Worm (Caenorhabditis elegans) whole organism, L4 larva: ENCODE results near the gene hsp-16.41.
A peak's percentile ranks its signal among the peaks of the same experiment; 100 is the strongest.

Experiments
- R02D3.7 ChIP-seq: fragments of 150-350 bp; sonication (generic microtip); optimal IDR thresholded peaks from 3 replicates; lab custom pipeline; 2014; ENCODE audit warnings: missing biosample characterization, missing genetic modification characterization
- Y105C5A.15 ChIP-seq: fragments of 200-800 bp; sonication (Bioruptor generic); IDR thresholded peaks from 2 replicates; pipeline ENCODE4 v1.3.6; 2022; ENCODE audit warnings: missing genetic modification characterization, missing compliant biosample characterization
- Y48G9A.11 ChIP-seq: fragments of 200-800 bp; sonication (Bioruptor generic); IDR thresholded peaks from 2 replicates; pipeline ENCODE4 v1.3.6; 2022; ENCODE audit warnings: missing genetic modification reagents, missing genetic modification characterization, missing compliant biosample characterization
- aha-1 ChIP-seq: fragments of 150-350 bp; peaks from one replicate; lab custom pipeline; 2014; ENCODE audit warnings: missing biosample characterization, missing genetic modification characterization
- ama-1 ChIP-seq: fragments of 150-350 bp; optimal IDR thresholded peaks from 2 replicates; lab custom pipeline; 2014; ENCODE audit warnings: inconsistent platforms, mixed read lengths
- attf-4 ChIP-seq: sonication (generic microtip); optimal IDR thresholded peaks from 3 replicates; lab custom pipeline; 2017; ENCODE audit warnings: missing biosample characterization, missing genetic modification characterization
- ceh-62 ChIP-seq: sonication (generic microtip); optimal IDR thresholded peaks from 2 replicates; lab custom pipeline; 2017; ENCODE audit warnings: missing biosample characterization, missing genetic modification characterization
- daf-12 ChIP-seq: fragments of 150-350 bp; optimal IDR thresholded peaks from 2 replicates; lab custom pipeline; 2014; ENCODE audit warnings: missing biosample characterization, missing genetic modification reagents, missing genetic modification characterization
- daf-16 ChIP-seq, 3 experiments: sonication (generic microtip); optimal IDR thresholded peaks; 2 replicates each; lab custom pipeline; 2016 to 2017; ENCODE audit warnings: missing genetic modification characterization in 3 of 3, missing genetic modification reagents in 3 of 3, mild to moderate bottlenecking in 2 of 3, missing compliant biosample characterization in 2 of 3, missing biosample characterization in 1 of 3, moderate library complexity in 1 of 3
- daf-8 ChIP-seq: fragments of 200-800 bp; sonication (Bioruptor generic); IDR thresholded peaks from 2 replicates; pipeline ENCODE4 v1.3.6; 2022; ENCODE audit warnings: missing genetic modification characterization, missing compliant biosample characterization
- dmd-6 ChIP-seq: fragments of 200-800 bp; sonication (Bioruptor generic); IDR thresholded peaks from 2 replicates; pipeline ENCODE4 v1.3.6; 2022; ENCODE audit warnings: missing genetic modification reagents, missing genetic modification characterization, missing compliant biosample characterization
- dmd-8 ChIP-seq: fragments of 200-800 bp; sonication (Bioruptor generic); IDR thresholded peaks from 2 replicates; pipeline ENCODE4 v1.3.6; 2022; ENCODE audit warnings: missing genetic modification characterization, missing compliant biosample characterization
- gei-8 ChIP-seq: fragments of 200-800 bp; sonication (Bioruptor generic); optimal IDR thresholded peaks from 2 replicates; lab custom pipeline; 2018; ENCODE audit warnings: mild to moderate bottlenecking, missing genetic modification characterization, missing compliant biosample characterization
- lin-1 ChIP-seq: fragments of 200-800 bp; sonication (Bioruptor generic); IDR thresholded peaks from 2 replicates; pipeline ENCODE4 v1.3.6; 2022; ENCODE audit warnings: missing genetic modification reagents, missing genetic modification characterization, missing compliant biosample characterization
- lin-29 ChIP-seq: fragments of 200-800 bp; sonication (Bioruptor generic); IDR thresholded peaks from 2 replicates; pipeline ENCODE4 v1.3.6; 2022; ENCODE audit warnings: missing genetic modification reagents, missing genetic modification characterization, missing compliant biosample characterization
- madf-9 ChIP-seq: fragments of 200-800 bp; sonication (Bioruptor generic); conservative IDR thresholded peaks from 2 replicates; pipeline ENCODE4 v1.3.6; 2022; ENCODE audit warnings: missing genetic modification reagents, missing genetic modification characterization, missing compliant biosample characterization
- mdl-1 ChIP-seq, 2 experiments: fragments of 150-350 bp in 1 of 2; sonication (generic microtip) in 1 of 2; optimal IDR thresholded peaks; 2 replicates each; lab custom pipeline; 2014 to 2017; ENCODE audit warnings: missing biosample characterization in 2 of 2, missing genetic modification characterization in 2 of 2
- mdt-29 ChIP-seq: fragments of 200-800 bp; sonication (Bioruptor generic); IDR thresholded peaks from 2 replicates; pipeline ENCODE4 v1.3.6; 2022; ENCODE audit warnings: missing genetic modification reagents, missing genetic modification characterization, missing compliant biosample characterization
- mep-1 ChIP-seq: fragments of 150-350 bp; sonication (generic microtip); optimal IDR thresholded peaks from 3 replicates; lab custom pipeline; 2014; ENCODE audit warnings: missing biosample characterization, missing genetic modification characterization
- mes-2 ChIP-seq: sonication (generic microtip); optimal IDR thresholded peaks from 2 replicates; lab custom pipeline; 2016; ENCODE audit warnings: missing genotype, mild to moderate bottlenecking, missing genetic modification characterization, missing compliant biosample characterization; ENCODE audit not compliant: poor library complexity, severe bottlenecking
- mxl-3 ChIP-seq: fragments of 200-800 bp; sonication (Bioruptor generic); optimal IDR thresholded peaks from 2 replicates; lab custom pipeline; 2018; ENCODE audit warnings: mild to moderate bottlenecking, missing genetic modification characterization, missing compliant biosample characterization
- nhr-111 ChIP-seq: fragments of 200-800 bp; sonication (Bioruptor generic); optimal IDR thresholded peaks from 2 replicates; lab custom pipeline; 2018; ENCODE audit warnings: mild to moderate bottlenecking, missing genetic modification characterization, missing compliant biosample characterization
- nhr-25 ChIP-seq: sonication (generic microtip); optimal IDR thresholded peaks from 2 replicates; lab custom pipeline; 2017; ENCODE audit warnings: missing genetic modification characterization, mild to moderate bottlenecking, missing compliant biosample characterization, antibody characterized with exemption, moderate library complexity, borderline replicate concordance; ENCODE audit not compliant: insufficient read depth
- nhr-28 ChIP-seq: fragments of 150-350 bp; optimal IDR thresholded peaks from 2 replicates; lab custom pipeline; 2014; ENCODE audit warnings: missing biosample characterization, missing genetic modification characterization
- nhr-77 ChIP-seq: fragments of 150-350 bp; optimal IDR thresholded peaks from 2 replicates; lab custom pipeline; 2014; ENCODE audit warnings: missing biosample characterization, missing genetic modification characterization
- php-3 ChIP-seq: fragments of 200-800 bp; sonication (Bioruptor generic); IDR thresholded peaks from 2 replicates; pipeline ENCODE4 v1.3.6; 2022; ENCODE audit warnings: missing genetic modification reagents, missing genetic modification characterization, missing compliant biosample characterization
- pqm-1 ChIP-seq: sonication (generic microtip); optimal IDR thresholded peaks from 2 replicates; lab custom pipeline; 2017; ENCODE audit warnings: missing biosample characterization, missing genetic modification characterization
- rbr-2 ChIP-seq: sonication (generic microtip); optimal IDR thresholded peaks from 2 replicates; lab custom pipeline; 2016; ENCODE audit warnings: missing genotype, missing genetic modification characterization, missing compliant biosample characterization
- skn-1 ChIP-seq: fragments of 150-350 bp; optimal IDR thresholded peaks from 2 replicates; lab custom pipeline; 2014; ENCODE audit warnings: missing biosample characterization, missing genetic modification characterization
- tag-97 ChIP-seq: fragments of 200-800 bp; sonication (Bioruptor generic); IDR thresholded peaks from 2 replicates; pipeline ENCODE4 v1.3.6; 2022; ENCODE audit warnings: missing genetic modification characterization, missing compliant biosample characterization
- unc-39 ChIP-seq: sonication (generic microtip); optimal IDR thresholded peaks from 2 replicates; lab custom pipeline; 2017; ENCODE audit warnings: missing biosample characterization, missing genetic modification characterization
- unc-62 ChIP-seq, 3 experiments: fragments of 150-350 bp in 1 of 3; sonication (generic microtip); optimal IDR thresholded peaks in 2 of 3; peaks in 1 of 3; 1 replicate in 1 of 3; 2 replicates in 2 of 3; lab custom pipeline; 2014 to 2017; ENCODE audit warnings: missing biosample characterization in 3 of 3, missing genetic modification characterization in 3 of 3, missing genetic modification reagents in 3 of 3, missing genotype in 1 of 3
- zip-11 ChIP-seq: fragments of 200-800 bp; sonication (Bioruptor generic); IDR thresholded peaks from 2 replicates; pipeline ENCODE4 v1.3.6; 2022; ENCODE audit warnings: missing genetic modification characterization, missing compliant biosample characterization
- ztf-7 ChIP-seq: fragments of 150-350 bp; optimal IDR thresholded peaks from 2 replicates; lab custom pipeline; 2014; ENCODE audit warnings: missing biosample characterization, missing genetic modification characterization

hsp-16.41 gene

DNA sequence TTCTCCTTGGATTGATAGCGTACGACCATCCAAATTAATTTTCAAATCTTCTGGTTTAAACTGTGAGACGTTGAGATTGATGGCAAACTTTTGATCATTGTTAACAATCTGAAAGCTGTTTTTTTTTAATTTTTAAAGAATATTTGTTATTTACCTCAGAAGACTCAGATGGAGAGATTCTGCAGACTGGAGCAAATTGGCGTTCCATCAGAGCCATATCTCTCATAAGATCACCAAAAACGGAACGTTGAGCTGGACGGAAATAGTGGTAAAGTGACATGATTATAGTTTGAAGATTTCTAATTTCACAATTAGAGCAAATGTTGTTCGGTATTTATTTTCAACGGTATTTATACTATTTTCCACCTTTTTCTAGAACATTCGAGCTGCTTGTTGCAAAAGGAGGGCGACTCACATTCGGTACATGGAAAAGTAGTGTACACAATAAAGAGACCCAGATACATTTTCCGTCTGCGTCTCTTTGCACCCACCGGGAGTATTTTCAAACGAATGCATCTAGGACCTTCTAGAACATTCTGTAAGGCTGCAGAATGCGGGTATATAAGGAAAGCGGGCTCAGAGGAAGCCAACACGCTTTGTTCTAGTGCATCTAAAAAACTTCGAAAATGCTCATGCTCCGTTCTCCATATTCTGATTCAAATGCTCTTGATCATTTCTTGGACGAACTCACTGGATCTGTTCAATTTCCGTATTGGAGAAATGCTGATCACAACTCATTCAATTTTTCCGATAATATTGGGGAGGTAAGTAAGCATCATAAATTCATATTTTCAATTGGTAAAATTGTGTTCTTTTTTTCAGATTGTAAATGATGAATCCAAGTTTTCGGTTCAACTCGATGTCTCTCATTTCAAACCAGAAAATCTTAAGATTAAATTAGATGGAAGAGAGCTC is at the start of gene hsp-16.41, which contains the start of gene hsp-16.2 (continued):
- TF ChIP-seq nhr-25 (tag; lab: Kevin White, UChicago) (no peak), ama-1 (lab: Kevin White, UChicago) (no peak), mdt-29 (peak; percentile 97), lin-1 (GFP tag; lab: Robert Waterston, UW) (no peak; the same call in 1 of the 2 replicates), lin-29 (GFP tag; lab: Robert Waterston, UW) (no peak), dmd-8 (GFP tag; lab: Robert Waterston, UW) (no peak), attf-4 (tag; lab: Kevin White, UChicago) (no peak)

- TF ChIP-seq nhr-28 (tag; lab: Kevin White, UChicago) (no peak), skn-1 (tag; lab: Kevin White, UChicago) (no peak), madf-9 (GFP tag; lab: Robert Waterston, UW) (no peak)
Observed at ce11 chrV:1755589-1755988, 49.4 kb upstream of the hsp-16.41 start, which contains the start of gene ZK697.14. TSS of gene ZK697.14 (minus strand) at chrV:1755689.

DNA sequence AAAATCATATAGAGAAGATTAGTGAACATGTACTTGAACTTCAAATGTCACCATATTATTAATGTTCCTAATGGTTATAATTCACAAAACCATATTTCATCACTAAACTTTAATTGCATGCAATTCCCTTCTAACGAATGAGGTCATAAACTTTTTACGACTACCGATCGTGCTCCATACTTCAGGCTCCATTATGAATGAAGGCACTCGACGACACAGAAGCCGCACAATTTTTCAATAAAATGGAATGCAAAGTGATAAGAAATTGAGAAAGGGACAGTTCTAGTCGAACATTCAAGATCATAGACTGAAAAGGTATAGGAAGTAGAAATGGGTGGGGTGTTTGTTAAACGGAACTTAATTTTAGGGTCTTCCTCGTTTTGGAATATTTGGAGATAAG is 48.9 kb upstream of the hsp-16.41 start:
- TF ChIP-seq daf-12 (tag; lab: Kevin White, UChicago) (no peak), pqm-1 (tag; lab: Kevin White, UChicago) (peak; percentile 55), dmd-6 (GFP tag; lab: Robert Waterston, UW) (peak; percentile 37; the same call in 1 of the 2 replicates), php-3 (0 out of 2 replicates have a peak, but pooled peaks have one; percentile 13), unc-62 (GFP tag; optimal IDR thresholded peaks at IDR 0.05 in 1 of 2; lab: Kevin White, UChicago) (peak in 1 of 2 experiments; percentile 70), unc-62 (tag; optimal IDR thresholded peaks at IDR 0.05; lab: Kevin White, UChicago) (no peak)

DNA sequence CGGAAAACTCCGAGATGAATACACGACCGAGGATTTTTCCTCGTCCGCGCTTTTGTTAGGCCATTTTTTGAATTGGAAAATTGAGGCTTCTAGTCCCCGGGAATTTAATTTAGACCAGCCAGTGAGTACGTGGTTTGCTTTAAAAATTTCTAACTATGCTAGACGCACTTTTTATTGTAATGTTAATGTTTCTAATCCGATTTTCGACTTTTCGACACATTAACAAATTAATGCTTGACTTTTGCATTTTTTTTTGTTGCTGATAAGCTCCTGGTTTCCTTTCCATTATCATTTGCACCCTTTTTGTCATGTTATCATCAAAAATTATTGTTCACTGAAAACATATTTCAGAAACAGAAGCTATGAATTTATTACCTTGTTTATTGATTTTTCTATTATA is 48.1 kb upstream of the hsp-16.41 start, which contains the start of gene clec-204:
TSS of gene clec-204 (plus strand) at position 301 of the 400 bp plus-strand sequence.
- TF ChIP-seq unc-39 (tag; lab: Kevin White, UChicago) (no peak), ama-1 (lab: Kevin White, UChicago) (no peak), aha-1 (tag; lab: Kevin White, UChicago) (peak; percentile 23), daf-16 (GFP tag; optimal IDR thresholded peaks at IDR 0.05; lab: Kevin White, UChicago) (no peak), daf-16 (tag; optimal IDR thresholded peaks at IDR 0.05; lab: Kevin White, UChicago) (no peak), ceh-62 (no peak), unc-62 (GFP tag; optimal IDR thresholded peaks at IDR 0.05 in 1 of 2; lab: Kevin White, UChicago) (no peak), unc-62 (tag; optimal IDR thresholded peaks at IDR 0.05; lab: Kevin White, UChicago) (no peak), pqm-1 (tag; lab: Kevin White, UChicago) (peak; percentile 55)
- TF ChIP-seq, all 104 proteins: peak for 2

ce11 chrV:1760682-1761081 is 44.3 kb upstream of the hsp-16.41 start, which contains the start of gene clec-205:
TSS of gene clec-205 (plus strand) at chrV:1760893.
- TF ChIP-seq nhr-28 (tag; lab: Kevin White, UChicago) (peak; percentile 39), pqm-1 (tag; lab: Kevin White, UChicago) (peak; percentile 53), nhr-111 (no peak), nhr-77 (tag; lab: Kevin White, UChicago) (peak; percentile 1), daf-16 (GFP tag; optimal IDR thresholded peaks at IDR 0.05; lab: Kevin White, UChicago) (no peak), daf-16 (tag; optimal IDR thresholded peaks at IDR 0.05; lab: Kevin White, UChicago) (peak; percentile 86), dmd-6 (GFP tag; lab: Robert Waterston, UW) (peak; percentile 36; the same call in 1 of the 2 replicates)
- TF ChIP-seq, all 104 proteins: peak for 5

DNA sequence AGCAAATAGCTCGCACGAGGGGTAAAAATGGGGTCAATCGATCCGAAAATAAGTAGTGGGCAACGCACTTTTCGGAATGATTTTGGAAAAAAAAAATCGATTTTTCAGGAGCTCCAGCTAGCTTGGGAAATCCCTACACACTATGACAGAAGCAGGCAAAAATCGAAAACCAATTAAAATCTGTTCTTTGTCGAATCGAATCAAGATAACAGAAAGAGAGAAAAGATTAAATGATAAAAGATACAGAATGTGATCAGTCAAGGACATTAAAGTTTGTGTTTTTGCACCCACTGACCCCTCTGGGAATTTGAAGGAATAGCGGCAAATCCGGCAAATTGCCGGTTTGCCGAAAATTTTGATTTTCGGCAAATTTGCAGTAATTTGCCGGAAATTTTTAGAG is 37.6 kb upstream of the hsp-16.41 start:
- TF ChIP-seq nhr-28 (tag; lab: Kevin White, UChicago) (peak; percentile 22), tag-97 (GFP tag; lab: Robert Waterston, UW) (no peak)

DNA sequence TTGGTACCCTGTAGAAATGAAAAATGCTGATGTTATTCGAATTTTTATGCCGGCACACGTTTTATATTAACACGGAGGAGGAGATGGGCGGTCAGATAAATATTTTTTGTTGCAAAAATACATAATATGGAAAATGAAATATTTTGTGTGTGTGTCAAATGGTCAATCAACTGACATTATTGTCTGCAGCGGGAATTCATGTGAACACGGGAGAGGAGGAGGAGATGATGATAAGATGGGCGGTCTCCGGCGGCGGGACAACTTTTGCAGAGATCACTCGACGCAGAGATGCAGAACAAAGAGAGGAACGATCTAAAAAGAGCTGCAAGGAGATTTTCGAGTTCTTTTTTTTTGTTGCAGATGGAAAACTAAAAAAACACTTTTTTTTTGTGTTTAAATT is 33.3 kb upstream of the hsp-16.41 start, which contains the start of gene dhs-13:
TSS of gene dhs-13 (minus strand) at position 8 of the 400 bp plus-strand sequence.
- TF ChIP-seq mdl-1 (tag; optimal IDR thresholded peaks at IDR 0.05; lab: Kevin White, UChicago) = peak in 1 of 2 experiments; percentile 14
- TF ChIP-seq dmd-6 (GFP tag; lab: Robert Waterston, UW) = peak; percentile 67
- TF ChIP-seq ztf-7 = no peak
- TF ChIP-seq R02D3.7 (tag; lab: Kevin White, UChicago) = no peak
- no peak for TF ChIP-seq lin-29 (GFP tag; lab: Robert Waterston, UW)
- no peak for TF ChIP-seq Y48G9A.11 (GFP tag; lab: Robert Waterston, UW)
- no peak for TF ChIP-seq rbr-2 (tag; lab: Kevin White, UChicago)
- TF ChIP-seq mxl-3 (GFP tag; lab: Kevin White, UChicago) = peak; percentile 66
- TF ChIP-seq mep-1 (tag; lab: Kevin White, UChicago) = peak; percentile 28
- no peak for TF ChIP-seq gei-8 (GFP tag; lab: Kevin White, UChicago)
- TF ChIP-seq zip-11 = no peak
- no peak for TF ChIP-seq Y105C5A.15
- TF ChIP-seq nhr-28 (tag; lab: Kevin White, UChicago) = peak; percentile 76
- no peak for TF ChIP-seq daf-8 (GFP tag; lab: Robert Waterston, UW)
- TF ChIP-seq mes-2 (tag; lab: Kevin White, UChicago) = peak; percentile 9
